Fruit fly (Drosophila melanogaster): Measurements from ENCODE around the gene CG10472.
A peak's percentile ranks its signal among the peaks of the same experiment; 100 is the strongest.

Gene CG10472

dm6 chr3L:6085988-6086387, 23.3 kb upstream of the CG10472 start (continued):
- no peak for TF ChIP-seq scrt (GFP tag; optimal IDR thresholded peaks at IDR 0.05)
- TF ChIP-seq maf-S (GFP tag; optimal IDR thresholded peaks at IDR 0.05): peak; percentile 15

dm6 chr3L:6085157-6085556, 22.4 kb upstream of the CG10472 start:
- peak; percentile 23; the same call in 1 of the 3 replicates for TF ChIP-seq CG17361 (GFP tag; IDR thresholded peaks at IDR 0.05)
- TF ChIP-seq cwo (GFP tag; optimal IDR thresholded peaks at IDR 0.05): peak; percentile 12
- no peak for TF ChIP-seq CG1792 (GFP tag; optimal IDR thresholded peaks at IDR 0.05)
- peak; percentile 41 for TF ChIP-seq CG8924 (tag; optimal IDR thresholded peaks at IDR 0.05)
- TF ChIP-seq CG14710 (tag; optimal IDR thresholded peaks at IDR 0.05): peak; percentile 19
- TF ChIP-seq CG13123 (GFP tag; optimal IDR thresholded peaks at IDR 0.05): no peak
- peak; percentile 23 for TF ChIP-seq sqz (GFP tag; optimal IDR thresholded peaks at IDR 0.05)
- TF ChIP-seq ttk (GFP tag; IDR thresholded peaks at IDR 0.05): no peak
- TF ChIP-seq CG2202 (tag; optimal IDR thresholded peaks at IDR 0.05): no peak
- peak; percentile 3 for TF ChIP-seq CG10209 (GFP tag; optimal IDR thresholded peaks at IDR 0.05)
- TF ChIP-seq stc (GFP tag; IDR thresholded peaks at IDR 0.05): no peak
- TF ChIP-seq crol (GFP tag; IDR thresholded peaks at IDR 0.05): no peak; the same call in 1 of the 2 replicates
- TF ChIP-seq CG15269 (tag; optimal IDR thresholded peaks at IDR 0.05): peak; percentile 39
- TF ChIP-seq sim (GFP tag; IDR thresholded peaks at IDR 0.05): no peak
- no peak for TF ChIP-seq CG2889 (GFP tag; IDR thresholded peaks at IDR 0.05)
- no peak for TF ChIP-seq CG9876 (GFP tag; optimal IDR thresholded peaks at IDR 0.05)
- TF ChIP-seq Bdp1 (GFP tag; optimal IDR thresholded peaks at IDR 0.05): no peak
- TF ChIP-seq CG11504 (tag; optimal IDR thresholded peaks at IDR 0.05): peak; percentile 60
- peak; percentile 29 for TF ChIP-seq trem (tag; optimal IDR thresholded peaks at IDR 0.05)
- TF ChIP-seq slbo (GFP tag; IDR thresholded peaks at IDR 0.05): no peak; the same call in 1 of the 2 replicates
- TF ChIP-seq Oli (tag; optimal IDR thresholded peaks at IDR 0.05): peak; percentile 12
- peak; percentile 22 for TF ChIP-seq gcm (GFP tag; optimal IDR thresholded peaks at IDR 0.05)
- no peak for TF ChIP-seq crp (GFP tag; optimal IDR thresholded peaks at IDR 0.05)
- peak; percentile 50 for TF ChIP-seq Sox100B (GFP tag; optimal IDR thresholded peaks at IDR 0.05)
- peak; percentile 36 for TF ChIP-seq Hmr (GFP tag; optimal IDR thresholded peaks at IDR 0.05)
- no peak for TF ChIP-seq CG11696 (GFP tag; IDR thresholded peaks at IDR 0.05)
- no peak for TF ChIP-seq CG12769 (tag; optimal IDR thresholded peaks at IDR 0.05)
- TF ChIP-seq CG7556 (GFP tag; optimal IDR thresholded peaks at IDR 0.05): peak; percentile 67
- peak; percentile 9 for TF ChIP-seq CG17385 (GFP tag; optimal IDR thresholded peaks at IDR 0.05)
- no peak for TF ChIP-seq Atf3 (GFP tag; optimal IDR thresholded peaks at IDR 0.05)
- no peak for TF ChIP-seq cad (GFP tag; optimal IDR thresholded peaks at IDR 0.05)
- TF ChIP-seq CG12659 (GFP tag; optimal IDR thresholded peaks at IDR 0.05): peak; percentile 9
- no peak for TF ChIP-seq kay (GFP tag; optimal IDR thresholded peaks at IDR 0.05)
- TF ChIP-seq fd96Cb (tag; optimal IDR thresholded peaks at IDR 0.05): peak; percentile 22
- peak; percentile 50 for TF ChIP-seq dmrt99B (tag; optimal IDR thresholded peaks at IDR 0.05)
- 0 out of 2 replicates have a peak, but pooled peaks have one; percentile 23 for TF ChIP-seq Xrp1 (GFP tag; IDR thresholded peaks at IDR 0.05)
- no peak for TF ChIP-seq D (optimal IDR thresholded peaks at IDR 0.05)
- peak; percentile 32 for TF ChIP-seq D (GFP tag; optimal IDR thresholded peaks at IDR 0.05)
- no peak for TF ChIP-seq maf-S (GFP tag; optimal IDR thresholded peaks at IDR 0.05)
- TF ChIP-seq D19A (tag; optimal IDR thresholded peaks at IDR 0.05): peak; percentile 50
- peak; percentile 16 for TF ChIP-seq NfI (GFP tag; optimal IDR thresholded peaks at IDR 0.05)
- TF ChIP-seq CG4424 (GFP tag; optimal IDR thresholded peaks at IDR 0.05): peak; percentile 11
- no peak for TF ChIP-seq Fer2 (tag; optimal IDR thresholded peaks at IDR 0.05)
- TF ChIP-seq CG13775 (GFP tag; optimal IDR thresholded peaks at IDR 0.05): no peak
- peak; percentile 47 for TF ChIP-seq Meics (GFP tag; optimal IDR thresholded peaks at IDR 0.05)
- TF ChIP-seq shn (GFP tag; optimal IDR thresholded peaks at IDR 0.05): no peak
- no peak for TF ChIP-seq CG11093 (GFP tag; IDR thresholded peaks at IDR 0.05)
- peak; percentile 4 for TF ChIP-seq tio (GFP tag; optimal IDR thresholded peaks at IDR 0.05)

All from whole organism, embryonic.